Fruit fly (Drosophila melanogaster): ENCODE results near the gene CG32856.
A peak's percentile ranks its signal among the peaks of the same experiment; 100 is the strongest.

CG32856 gene

dm6 chr3R:15963690-15964281, 1.4 kb downstream of the CG32856 start, which contains the start of the genes CG4287 and CG5516 (continued):
- TF ChIP-seq zen (tag; optimal IDR thresholded peaks at IDR 0.05) (peak; percentile 64), Sin3A (optimal IDR thresholded peaks at IDR 0.05) (peak; percentile 12), CG7928 (GFP tag; optimal IDR thresholded peaks at IDR 0.05) (no peak), gfzf (GFP tag; optimal IDR thresholded peaks at IDR 0.05) (peak; percentile 25), CG9876 (GFP tag; optimal IDR thresholded peaks at IDR 0.05) (no peak), CG3995 (GFP tag; optimal IDR thresholded peaks at IDR 0.05) (peak; percentile 7), Neu2 (GFP tag; optimal IDR thresholded peaks at IDR 0.05; ENCODE audit: borderline replicate concordance) (no peak), Ets97D (GFP tag; optimal IDR thresholded peaks at IDR 0.05) (peak; percentile 1), ac (GFP tag; optimal IDR thresholded peaks at IDR 0.05) (no peak), twi (tag; optimal IDR thresholded peaks at IDR 0.05) (no peak), CG10209 (GFP tag; optimal IDR thresholded peaks at IDR 0.05) (no peak), YL-1 (GFP tag; optimal IDR thresholded peaks at IDR 0.05) (peak; percentile 55), mam (GFP tag; optimal IDR thresholded peaks at IDR 0.05) (peak; percentile 51), fu2 (GFP tag; optimal IDR thresholded peaks at IDR 0.05) (peak; percentile 24), CG34422 (GFP tag; IDR thresholded peaks at IDR 0.05) (no peak; the same call in 2 of the 3 replicates), Side (GFP tag; optimal IDR thresholded peaks at IDR 0.05) (peak; percentile 63), CG7987 (GFP tag; optimal IDR thresholded peaks at IDR 0.05) (no peak), Nf-YC (tag; optimal IDR thresholded peaks at IDR 0.05) (no peak), crp (GFP tag; optimal IDR thresholded peaks at IDR 0.05) (peak; percentile 42 to 86), CG12659 (GFP tag; optimal IDR thresholded peaks at IDR 0.05) (peak; percentile 13), Doc3 (GFP tag; IDR thresholded peaks at IDR 0.05; ENCODE audit: partially characterized antibody) (peak; percentile 57; the same call in 2 of the 3 replicates), CG7745 (tag; optimal IDR thresholded peaks at IDR 0.05) (no peak), Dll (GFP tag; IDR thresholded peaks at IDR 0.05; ENCODE audit: partially characterized antibody) (peak; percentile 62), CG1603 (tag; optimal IDR thresholded peaks at IDR 0.05) (peak; percentile 54), zf30C (GFP tag; optimal IDR thresholded peaks at IDR 0.05) (no peak), peb (GFP tag; IDR thresholded peaks at IDR 0.05) (no peak), esg (GFP tag; conservative IDR thresholded peaks at IDR 0.05) (no peak), lbe (GFP tag; optimal IDR thresholded peaks at IDR 0.05) (no peak), Vsx1 (GFP tag; optimal IDR thresholded peaks at IDR 0.05) (peak; percentile 52), BEAF-32 (GFP tag; optimal IDR thresholded peaks at IDR 0.05) (peak; percentile 56), CG4617 (GFP tag; optimal IDR thresholded peaks at IDR 0.05; ENCODE audit: borderline replicate concordance) (peak; percentile 74), nmo (GFP tag; optimal IDR thresholded peaks at IDR 0.05) (no peak), CG9609 (GFP tag; optimal IDR thresholded peaks at IDR 0.05) (peak; percentile 8), CG30403 (GFP tag; optimal IDR thresholded peaks at IDR 0.05) (peak; percentile 38), CG12155 (GFP tag; optimal IDR thresholded peaks at IDR 0.05) (peak; percentile 12), Usf (GFP tag; optimal IDR thresholded peaks at IDR 0.05) (no peak), CG3838 (GFP tag; optimal IDR thresholded peaks at IDR 0.05) (no peak), CG14860 (GFP tag; IDR thresholded peaks at IDR 0.05; ENCODE audit: partially characterized antibody) (no peak), al (GFP tag; IDR thresholded peaks at IDR 0.05) (no peak; the same call in 1 of the 2 replicates), CG16813 (GFP tag; IDR thresholded peaks at IDR 0.05; ENCODE audit: partially characterized antibody) (peak; percentile 37; the same call in 1 of the 3 replicates), CG33557 (GFP tag; optimal IDR thresholded peaks at IDR 0.05) (no peak), nerfin-2 (GFP tag; IDR thresholded peaks at IDR 0.05; ENCODE audit: partially characterized antibody) (peak; percentile 48; the same call in 1 of the 2 replicates), hbn (GFP tag; IDR thresholded peaks at IDR 0.05; ENCODE audit: partially characterized antibody) (peak; percentile 47; the same call in 1 of the 2 replicates), CG10267 (tag; optimal IDR thresholded peaks at IDR 0.05) (peak; percentile 11), CG2120 (GFP tag; optimal IDR thresholded peaks at IDR 0.05) (peak; percentile 63), chn (GFP tag; optimal IDR thresholded peaks at IDR 0.05) (peak; percentile 25), HLH54F (GFP tag; optimal IDR thresholded peaks at IDR 0.05) (peak; percentile 30), Xrp1 (GFP tag; IDR thresholded peaks at IDR 0.05) (0 out of 2 replicates have a peak, but pooled peaks have one; percentile 19)

All from whole organism, embryonic.